Worm (Caenorhabditis elegans) whole organism, L4/young adult: ENCODE data around the gene dlc-2.

Experiments
- dao-5 ChIP-seq: sonication (generic microtip); optimal IDR thresholded peaks from 2 replicates; lab custom pipeline; 2016; ENCODE audit warnings: missing genotype, missing genetic modification characterization, moderate library complexity, missing compliant biosample characterization
- him-1 ChIP-seq: sonication (generic microtip); optimal IDR thresholded peaks from 2 replicates; lab custom pipeline; 2016; ENCODE audit warnings: missing genotype, missing genetic modification reagents, missing genetic modification characterization, missing compliant biosample characterization

DNA sequence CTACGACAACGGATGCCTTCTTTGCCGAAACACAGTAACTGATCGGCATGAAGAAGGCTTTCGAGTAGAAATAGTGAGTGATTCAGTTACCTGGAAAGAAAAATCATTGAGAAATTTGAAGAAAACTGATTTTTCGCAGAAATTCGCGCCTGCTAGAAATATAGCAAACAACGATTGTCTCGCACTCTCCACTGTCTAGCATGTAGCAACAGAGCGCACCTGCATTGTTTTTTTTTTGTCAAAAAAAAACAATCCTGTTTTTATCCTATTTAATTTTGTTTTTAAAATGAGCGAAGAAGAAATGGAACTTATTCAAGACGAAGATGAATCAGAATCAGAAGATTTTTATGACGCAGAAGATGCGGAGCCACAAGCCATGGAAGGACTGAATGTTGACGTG, 9.7 kb upstream of the dlc-2 start, which contains the start of the genes ddb-1 and M18.6:
- TF ChIP-seq him-1 (tag; lab: Kevin White, UChicago) = no peak
- TF ChIP-seq dao-5 = no peak
